Worm (Caenorhabditis elegans) whole organism, late embryonic: ENCODE data around the gene Y69H2.9.

Experiments used
- hlh-13 ChIP-seq: fragments of 200-800 bp; sonication (Bioruptor generic); optimal IDR thresholded peaks from 2 replicates; lab custom pipeline; 2018; ENCODE audit warnings: mild to moderate bottlenecking, missing genetic modification characterization, missing compliant biosample characterization
- lin-11 ChIP-seq: fragments of 200-800 bp; sonication (Bioruptor generic); optimal IDR thresholded peaks from 2 replicates; lab custom pipeline; 2018; ENCODE audit warnings: mild to moderate bottlenecking, missing genetic modification characterization, missing compliant biosample characterization
- rnt-1 ChIP-seq: sonication (generic microtip); optimal IDR thresholded peaks from 2 replicates; lab custom pipeline; 2016; ENCODE audit warnings: missing genetic modification characterization, missing compliant biosample characterization
- sox-4 ChIP-seq: sonication (generic microtip); optimal IDR thresholded peaks from 2 replicates; lab custom pipeline; 2017; ENCODE audit warnings: mild to moderate bottlenecking, missing genetic modification characterization, inconsistent platforms, missing compliant biosample characterization

DNA sequence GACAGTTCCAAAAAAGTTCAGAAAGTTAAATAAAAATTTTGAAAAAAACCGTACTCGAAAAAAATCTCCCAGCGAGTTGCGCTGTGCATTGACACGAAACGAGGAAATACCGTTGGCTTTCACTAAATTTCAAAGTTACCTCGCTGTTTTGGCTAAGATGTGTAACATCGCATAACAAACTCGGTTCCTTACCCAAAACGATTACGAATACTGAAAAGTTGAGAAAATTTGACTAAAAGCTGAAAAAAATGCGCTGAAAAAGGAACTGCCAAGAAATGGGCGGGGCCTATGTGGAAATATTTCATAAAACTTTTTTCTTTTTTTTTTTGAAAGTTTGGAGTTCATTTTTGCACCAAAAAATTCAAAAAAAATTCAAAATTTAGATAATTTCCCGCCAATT, 18.1 kb downstream of the Y69H2.9 start:
- TF ChIP-seq hlh-13 (GFP tag; lab: Kevin White, UChicago) (no peak), sox-4 (tag; lab: Kevin White, UChicago) (no peak), lin-11 (no peak), rnt-1 (tag; lab: Kevin White, UChicago) (no peak)
